In the genomic region with DNA sequence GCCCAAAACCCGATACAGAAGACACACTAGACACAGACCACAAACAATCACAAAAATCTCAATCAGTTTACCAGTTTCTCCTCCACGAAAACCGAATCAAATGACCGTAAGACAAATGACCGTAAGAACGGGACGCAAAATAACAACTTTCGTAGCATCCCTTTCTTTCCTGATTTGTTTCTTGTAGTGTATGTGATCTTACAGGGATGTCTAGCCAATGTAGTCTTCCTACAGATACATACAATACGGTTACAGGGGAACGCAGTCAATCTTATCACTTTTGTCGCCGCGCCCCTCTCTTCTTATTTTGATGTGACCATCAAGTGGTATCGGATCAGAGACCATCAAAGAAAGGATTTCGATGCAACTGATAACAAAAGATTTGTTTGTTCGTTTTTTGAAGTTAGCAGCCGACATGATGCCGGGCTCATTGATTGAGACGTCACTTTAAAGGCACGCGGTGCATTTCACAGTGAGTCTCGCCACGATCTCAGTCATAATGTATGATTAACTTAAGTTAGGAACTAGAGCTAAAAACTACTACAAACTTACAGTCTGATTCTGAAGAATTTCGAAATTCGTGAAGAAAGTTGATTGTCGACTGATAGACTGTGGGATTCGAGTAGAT, we compare ENCODE assay signal across 1 worm cellular context.
TF ChIP-seq lines count a peak whose summit lies in the region.

No protein-coding gene starts in this region.

TF ChIP-seq in whole organism, L1 larva, 84 proteins besides CTCF, POLR2A, EP300 and RAD21 (continued from another document):
- no peak for TF ChIP-seq nhr-237 (tag; optimal IDR thresholded peaks at IDR 0.05; lab: Kevin White, UChicago)
- TF ChIP-seq skn-1 (tag; optimal IDR thresholded peaks at IDR 0.05; lab: Kevin White, UChicago), result no peak
- TF ChIP-seq ets-5 (GFP tag; IDR thresholded peaks at IDR 0.05; lab: Robert Waterston, UW), result no peak
- no peak for TF ChIP-seq lir-3 (tag; optimal IDR thresholded peaks at IDR 0.05; lab: Kevin White, UChicago; ENCODE audit: poor library complexity)
- TF ChIP-seq ceh-90 (tag; optimal IDR thresholded peaks at IDR 0.05; lab: Kevin White, UChicago), result no peak
- TF ChIP-seq nhr-85 (tag; lab: Kevin White, UChicago), result peak; percentile 93
- TF ChIP-seq F16B12.6 (tag; optimal IDR thresholded peaks at IDR 0.05; lab: Kevin White, UChicago), result no peak
- TF ChIP-seq unc-30 (tag; optimal IDR thresholded peaks at IDR 0.05; lab: Kevin White, UChicago), result no peak
- TF ChIP-seq pqm-1 (tag; optimal IDR thresholded peaks at IDR 0.05; lab: Kevin White, UChicago), result no peak
- no peak for TF ChIP-seq mab-9 (GFP tag; IDR thresholded peaks at IDR 0.05; lab: Robert Waterston, UW)
- no peak for TF ChIP-seq ceh-63 (GFP tag; optimal IDR thresholded peaks at IDR 0.05; lab: Kevin White, UChicago)
- TF ChIP-seq unc-86 (tag; optimal IDR thresholded peaks at IDR 0.05; lab: Kevin White, UChicago), result no peak
- no peak for TF ChIP-seq mep-1 (tag; optimal IDR thresholded peaks at IDR 0.05; lab: Kevin White, UChicago)
- TF ChIP-seq tlp-1 (tag; optimal IDR thresholded peaks at IDR 0.05; lab: Kevin White, UChicago), result no peak
- TF ChIP-seq pax-3 (tag; optimal IDR thresholded peaks at IDR 0.05; lab: Kevin White, UChicago), result no peak
- no peak for TF ChIP-seq zag-1 (tag; optimal IDR thresholded peaks at IDR 0.05; lab: Kevin White, UChicago)
- peak in 1 of 3 experiments; percentile 3 for TF ChIP-seq dpl-1 (GFP tag; optimal IDR thresholded peaks at IDR 0.05; lab: Kevin White, UChicago)
- no peak for TF ChIP-seq irx-1 (tag; optimal IDR thresholded peaks at IDR 0.05; lab: Kevin White, UChicago)
- no peak for TF ChIP-seq isw-1 (GFP tag; IDR thresholded peaks at IDR 0.05; lab: Robert Waterston, UW)
- peak in 4 of 6 experiments; percentile 14 to 67 (median 36) for TF ChIP-seq elt-3 (tag; optimal IDR thresholded peaks at IDR 0.05; lab: Kevin White, UChicago)
- no peak for TF ChIP-seq efl-3 (GFP tag; optimal IDR thresholded peaks at IDR 0.05; lab: Kevin White, UChicago)
- no peak for TF ChIP-seq rnt-1 (tag; optimal IDR thresholded peaks at IDR 0.05; lab: Kevin White, UChicago)
- TF ChIP-seq aly-2 (tag; optimal IDR thresholded peaks at IDR 0.05; lab: Kevin White, UChicago), result no peak
- no peak for TF ChIP-seq egl-13 (tag; optimal IDR thresholded peaks at IDR 0.05; lab: Kevin White, UChicago)
- TF ChIP-seq egl-27 (tag; optimal IDR thresholded peaks at IDR 0.05; lab: Kevin White, UChicago), result no peak
- TF ChIP-seq nhr-47 (tag; optimal IDR thresholded peaks at IDR 0.05; lab: Kevin White, UChicago), result no peak
- no peak for TF ChIP-seq hlh-4 (tag; optimal IDR thresholded peaks at IDR 0.05; lab: Kevin White, UChicago)
